Fruit fly (Drosophila melanogaster): Measurements from ENCODE around the gene Ccdc85.

The Ccdc85 gene

DNA sequence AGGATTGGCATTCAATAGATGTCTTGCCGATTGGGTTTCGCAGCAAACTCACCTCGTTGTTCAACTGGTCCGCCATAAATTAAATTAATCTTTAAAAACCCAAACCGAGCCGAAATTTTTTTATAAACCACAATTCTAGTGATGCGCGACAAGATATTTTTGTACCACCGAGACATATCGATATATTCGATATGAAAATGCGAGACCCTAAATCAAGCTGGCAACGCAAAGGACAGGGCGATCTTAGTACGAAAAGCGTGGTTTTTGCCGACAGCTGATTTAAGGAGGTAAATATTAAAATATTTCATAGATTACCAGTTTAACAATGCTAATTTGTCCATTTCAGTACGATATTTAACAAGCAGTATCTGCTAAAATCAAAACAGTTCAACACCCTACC, 29.9 kb downstream of the Ccdc85 start, which contains the start of the genes Sf3b2 and CG17219 (continued):
- peak; percentile 29; the same call in 1 of the 3 replicates for TF ChIP-seq row (GFP tag; IDR thresholded peaks at IDR 0.05)
- TF ChIP-seq corto (GFP tag; optimal IDR thresholded peaks at IDR 0.05), result no peak
- TF ChIP-seq CG1603 (tag; optimal IDR thresholded peaks at IDR 0.05), result peak; percentile 69
- TF ChIP-seq CG34224 (GFP tag; IDR thresholded peaks at IDR 0.05; ENCODE audit: partially characterized antibody), result peak; percentile 76
- peak; percentile 77 for TF ChIP-seq MESR4 (GFP tag; optimal IDR thresholded peaks at IDR 0.05)
- TF ChIP-seq CG13775 (GFP tag; optimal IDR thresholded peaks at IDR 0.05), result no peak
- TF ChIP-seq ash1 (GFP tag; optimal IDR thresholded peaks at IDR 0.05), result no peak
- TF ChIP-seq vnd (GFP tag; IDR thresholded peaks at IDR 0.05; ENCODE audit: partially characterized antibody), result peak; percentile 52; the same call in 2 of the 3 replicates
- no peak for TF ChIP-seq gsb-n (tag; optimal IDR thresholded peaks at IDR 0.05)
- TF ChIP-seq Asciz (GFP tag; optimal IDR thresholded peaks at IDR 0.05), result no peak
- no peak for TF ChIP-seq Atf6 (GFP tag; IDR thresholded peaks at IDR 0.05)
- peak; percentile 96 for TF ChIP-seq trem (tag; optimal IDR thresholded peaks at IDR 0.05)
- TF ChIP-seq CG6791 (GFP tag; IDR thresholded peaks at IDR 0.05; ENCODE audit: partially characterized antibody), result peak; percentile 61
- TF ChIP-seq cato (GFP tag; optimal IDR thresholded peaks at IDR 0.05; ENCODE audit: borderline replicate concordance), result no peak
- TF ChIP-seq CG2875 (GFP tag; optimal IDR thresholded peaks at IDR 0.05), result no peak
- no peak for TF ChIP-seq caup (GFP tag; optimal IDR thresholded peaks at IDR 0.05; ENCODE audit: severe bottlenecking)
- TF ChIP-seq CG3281 (GFP tag; optimal IDR thresholded peaks at IDR 0.05), result no peak
- TF ChIP-seq gro (GFP tag; optimal IDR thresholded peaks at IDR 0.05), result peak; percentile 24
- no peak for TF ChIP-seq CG18011 (GFP tag; optimal IDR thresholded peaks at IDR 0.05)
- TF ChIP-seq pzg (GFP tag; optimal IDR thresholded peaks at IDR 0.05), result peak; percentile 89
- no peak for TF ChIP-seq wdn (GFP tag; IDR thresholded peaks at IDR 0.05)
- TF ChIP-seq klu (GFP tag; IDR thresholded peaks at IDR 0.05), result no peak
- peak; percentile 76 for TF ChIP-seq Scr (GFP tag; IDR thresholded peaks at IDR 0.05; ENCODE audit: partially characterized antibody)
- no peak for TF ChIP-seq toy (GFP tag; IDR thresholded peaks at IDR 0.05)
- peak; percentile 26 to 85 for TF ChIP-seq crp (GFP tag; optimal IDR thresholded peaks at IDR 0.05)
- TF ChIP-seq Ets97D (GFP tag; optimal IDR thresholded peaks at IDR 0.05), result peak; percentile 9
- no peak for TF ChIP-seq CG32767 (GFP tag; IDR thresholded peaks at IDR 0.05)
- TF ChIP-seq Dref (GFP tag; IDR thresholded peaks at IDR 0.05), result peak; percentile 90
- TF ChIP-seq Sin3A (optimal IDR thresholded peaks at IDR 0.05), result peak; percentile 11
- no peak for TF ChIP-seq abd-A (tag; optimal IDR thresholded peaks at IDR 0.05)
- peak; percentile 58 for TF ChIP-seq hbn (GFP tag; IDR thresholded peaks at IDR 0.05; ENCODE audit: partially characterized antibody)
- TF ChIP-seq CG1233 (GFP tag; optimal IDR thresholded peaks at IDR 0.05), result no peak
- TF ChIP-seq Eip74EF (GFP tag; optimal IDR thresholded peaks at IDR 0.05), result no peak
- TF ChIP-seq Trl (optimal IDR thresholded peaks at IDR 0.05), result no peak
- peak; percentile 7 for TF ChIP-seq Trl (GFP tag; optimal IDR thresholded peaks at IDR 0.05)
- TF ChIP-seq mirr (GFP tag; optimal IDR thresholded peaks at IDR 0.05), result no peak
- no peak for TF ChIP-seq emc (GFP tag; optimal IDR thresholded peaks at IDR 0.05)
- peak; percentile 1 for TF ChIP-seq CG15514 (GFP tag; optimal IDR thresholded peaks at IDR 0.05)
- no peak for TF ChIP-seq CG11093 (GFP tag; IDR thresholded peaks at IDR 0.05)
- no peak for TF ChIP-seq pnt (GFP tag; optimal IDR thresholded peaks at IDR 0.05)
- no peak for TF ChIP-seq ase (GFP tag; IDR thresholded peaks at IDR 0.05)
- TF ChIP-seq ap (GFP tag; IDR thresholded peaks at IDR 0.05), result no peak
- no peak for TF ChIP-seq lab (GFP tag; optimal IDR thresholded peaks at IDR 0.05)
- peak; percentile 39; the same call in 1 of the 2 replicates for TF ChIP-seq Rfx (GFP tag; IDR thresholded peaks at IDR 0.05)
- TF ChIP-seq CG11560 (tag; IDR thresholded peaks at IDR 0.05), result peak; percentile 96
- peak; percentile 25 for TF ChIP-seq CG17186 (GFP tag; optimal IDR thresholded peaks at IDR 0.05)
- TF ChIP-seq run (tag; optimal IDR thresholded peaks at IDR 0.05), result peak; percentile 74
- TF ChIP-seq BEAF-32 (GFP tag; optimal IDR thresholded peaks at IDR 0.05), result peak; percentile 85
- no peak for TF ChIP-seq lola (GFP tag; optimal IDR thresholded peaks at IDR 0.05)
- TF ChIP-seq Rx (GFP tag; IDR thresholded peaks at IDR 0.05), result no peak

Measured in whole organism, embryonic.